Fruit fly (Drosophila melanogaster) whole organism, prepupa: ENCODE results near the gene CG46301.
A peak's percentile ranks its signal among the peaks of the same experiment; 100 is the strongest.

Experiments
- Blimp-1 ChIP-seq: fragments of 200-800 bp; sonication (Bioruptor generic); optimal IDR thresholded peaks from 3 replicates; lab custom pipeline; 2017; ENCODE audit warnings: missing biosample characterization, missing genetic modification characterization, mild to moderate bottlenecking, moderate library complexity, missing genetic modification reagents
- CG10631 ChIP-seq: fragments of 200-800 bp; sonication (Bioruptor generic); optimal IDR thresholded peaks from 2 replicates; lab custom pipeline; 2016; ENCODE audit warnings: missing biosample characterization, missing genetic modification characterization
- CG10669 ChIP-seq: fragments of 200-800 bp; sonication (Bioruptor generic); optimal IDR thresholded peaks from 3 replicates; lab custom pipeline; 2018; ENCODE audit warnings: missing biosample characterization, mild to moderate bottlenecking, missing genetic modification characterization, moderate library complexity
- CG11902 ChIP-seq: fragments of 200-800 bp; sonication (Bioruptor generic); optimal IDR thresholded peaks from 3 replicates; lab custom pipeline; 2016; ENCODE audit warnings: missing biosample characterization, missing genetic modification characterization
- CG15336 ChIP-seq: fragments of 200-800 bp; sonication (Bioruptor generic); IDR thresholded peaks from 2 replicates; pipeline ENCODE4 v1.3.6; 2022; ENCODE audit warnings: missing biosample characterization, missing genetic modification characterization
- CG3032 ChIP-seq: fragments of 200-800 bp; optimal IDR thresholded peaks from 2 replicates; lab custom pipeline; 2019; ENCODE audit warnings: missing biosample characterization, mild to moderate bottlenecking, missing genetic modification characterization, moderate library complexity
- CG31627 ChIP-seq: fragments of 200-800 bp; sonication (Bioruptor generic); optimal IDR thresholded peaks from 3 replicates; lab custom pipeline; 2016; ENCODE audit warnings: missing biosample characterization, missing genetic modification characterization
- CG32006 ChIP-seq: fragments of 200-800 bp; sonication (Bioruptor generic); optimal IDR thresholded peaks from 3 replicates; lab custom pipeline; 2017; ENCODE audit warnings: missing biosample characterization, mild to moderate bottlenecking, missing genetic modification characterization
- CG34406 ChIP-seq: fragments of 200-800 bp; sonication (Bioruptor generic); optimal IDR thresholded peaks from 3 replicates; lab custom pipeline; 2016; ENCODE audit warnings: missing biosample characterization, missing genetic modification characterization
- CG4318 ChIP-seq: fragments of 200-800 bp; sonication (Bioruptor generic); optimal IDR thresholded peaks from 3 replicates; lab custom pipeline; 2017; ENCODE audit warnings: missing biosample characterization, mild to moderate bottlenecking, missing genetic modification characterization
- CG6163 ChIP-seq: fragments of 200-800 bp; sonication (Bioruptor generic); IDR thresholded peaks from 3 replicates; pipeline ENCODE4 v1.3.6; 2022; ENCODE audit warnings: missing biosample characterization, missing genetic modification characterization
- CG6276 ChIP-seq: fragments of 200-800 bp; sonication (Bioruptor generic); optimal IDR thresholded peaks from 2 replicates; lab custom pipeline; 2017; ENCODE audit warnings: missing biosample characterization, mild to moderate bottlenecking, missing genetic modification characterization
- CG6792 ChIP-seq: fragments of 200-800 bp; sonication (Bioruptor generic); optimal IDR thresholded peaks from 3 replicates; lab custom pipeline; 2016; ENCODE audit warnings: missing biosample characterization, missing genetic modification characterization
- CG6808 ChIP-seq: fragments of 200-800 bp; sonication (Bioruptor generic); optimal IDR thresholded peaks from 3 replicates; lab custom pipeline; 2017; ENCODE audit warnings: missing biosample characterization, missing genetic modification characterization, mild to moderate bottlenecking, moderate library complexity, missing genetic modification reagents
- CG6854 ChIP-seq: fragments of 200-800 bp; sonication (Bioruptor generic); optimal IDR thresholded peaks from 2 replicates; lab custom pipeline; 2017; ENCODE audit warnings: missing biosample characterization, mild to moderate bottlenecking, missing genetic modification characterization
- CG7368 ChIP-seq: fragments of 200-800 bp; sonication (Bioruptor generic); optimal IDR thresholded peaks from 3 replicates; lab custom pipeline; 2016; ENCODE audit warnings: missing biosample characterization, missing genetic modification characterization
- CG8119 ChIP-seq: fragments of 200-800 bp; sonication (Bioruptor generic); IDR thresholded peaks from 3 replicates; pipeline ENCODE4 v1.3.6; 2022; ENCODE audit warnings: missing biosample characterization, missing genetic modification characterization
- Eip75B ChIP-seq: fragments of 200-800 bp; sonication (Bioruptor generic); optimal IDR thresholded peaks from 3 replicates; lab custom pipeline; 2016; ENCODE audit warnings: missing biosample characterization, missing genetic modification characterization
- Eip78C ChIP-seq: fragments of 200-800 bp; sonication (Bioruptor generic); peaks from one replicate; lab custom pipeline; 2016; ENCODE audit warnings: missing biosample characterization, missing genetic modification characterization
- Gug ChIP-seq: fragments of 200-800 bp; sonication (Bioruptor generic); IDR thresholded peaks from 2 replicates; pipeline ENCODE4 v1.3.6; 2022; ENCODE audit warnings: missing biosample characterization, missing genetic modification characterization
- Hr4 ChIP-seq: fragments of 200-800 bp; sonication (Bioruptor generic); optimal IDR thresholded peaks from 3 replicates; lab custom pipeline; 2016; ENCODE audit warnings: missing biosample characterization, missing genetic modification characterization
- Lpt ChIP-seq: fragments of 200-800 bp; sonication (Bioruptor generic); optimal IDR thresholded peaks from 3 replicates; lab custom pipeline; 2016; ENCODE audit warnings: missing biosample characterization, missing genetic modification characterization
- Met ChIP-seq: fragments of 200-800 bp; sonication (Bioruptor generic); optimal IDR thresholded peaks from 3 replicates; lab custom pipeline; 2016; ENCODE audit warnings: missing biosample characterization, missing genetic modification characterization
- Smox ChIP-seq: fragments of 200-800 bp; sonication (Bioruptor generic); optimal IDR thresholded peaks from 3 replicates; lab custom pipeline; 2016; ENCODE audit warnings: missing biosample characterization, missing genetic modification characterization
- Sox102F ChIP-seq: fragments of 200-800 bp; sonication (Bioruptor generic); optimal IDR thresholded peaks from 2 replicates; lab custom pipeline; 2016; ENCODE audit warnings: missing biosample characterization, mild to moderate bottlenecking, missing genetic modification characterization
- Sox14 ChIP-seq: fragments of 200-800 bp; sonication (Bioruptor generic); optimal IDR thresholded peaks from 3 replicates; lab custom pipeline; 2016; ENCODE audit warnings: missing biosample characterization, missing genetic modification characterization
- Sox15 ChIP-seq: fragments of 200-800 bp; sonication (Bioruptor generic); optimal IDR thresholded peaks from 3 replicates; lab custom pipeline; 2016; ENCODE audit warnings: missing biosample characterization, missing genetic modification characterization
- achi ChIP-seq: fragments of 200-800 bp; sonication (Bioruptor generic); optimal IDR thresholded peaks from 3 replicates; lab custom pipeline; 2016; ENCODE audit warnings: missing biosample characterization, missing genetic modification characterization
- acj6 ChIP-seq: fragments of 200-800 bp; sonication (Bioruptor generic); optimal IDR thresholded peaks from 3 replicates; lab custom pipeline; 2016; ENCODE audit warnings: missing biosample characterization, missing genetic modification characterization
- cyc ChIP-seq: fragments of 200-800 bp; sonication (Bioruptor generic); optimal IDR thresholded peaks from 3 replicates; lab custom pipeline; 2016; ENCODE audit warnings: missing biosample characterization, missing genetic modification characterization
- dsx ChIP-seq: fragments of 200-800 bp; optimal IDR thresholded peaks from 3 replicates; lab custom pipeline; 2019; ENCODE audit warnings: missing biosample characterization, mild to moderate bottlenecking, missing genetic modification characterization, moderate library complexity; ENCODE audit not compliant: poor library complexity, severe bottlenecking
- eg ChIP-seq: fragments of 200-800 bp; sonication (Bioruptor generic); IDR thresholded peaks from 3 replicates; pipeline ENCODE4 v1.3.6; 2022; ENCODE audit warnings: missing biosample characterization, missing genetic modification characterization
- fd59A ChIP-seq: fragments of 200-800 bp; sonication (Bioruptor generic); optimal IDR thresholded peaks from 2 replicates; lab custom pipeline; 2017; ENCODE audit warnings: missing biosample characterization, mild to moderate bottlenecking, missing genetic modification characterization, missing genetic modification reagents
- fd85E ChIP-seq: fragments of 200-800 bp; sonication (Bioruptor generic); optimal IDR thresholded peaks from 3 replicates; lab custom pipeline; 2016; ENCODE audit warnings: missing biosample characterization, missing genetic modification characterization
- lz ChIP-seq: fragments of 200-800 bp; sonication (Bioruptor generic); optimal IDR thresholded peaks from 3 replicates; lab custom pipeline; 2016; ENCODE audit warnings: missing biosample characterization, missing genetic modification characterization
- salr ChIP-seq, 2 experiments: fragments of 200-800 bp; sonication (Bioruptor generic); optimal IDR thresholded peaks; 3 replicates each; lab custom pipeline; 2016 to 2018; ENCODE audit warnings: missing biosample characterization in 2 of 2, missing genetic modification characterization in 2 of 2, mild to moderate bottlenecking in 1 of 2
- spab ChIP-seq: fragments of 200-800 bp; sonication (Bioruptor generic); optimal IDR thresholded peaks from 2 replicates; lab custom pipeline; 2017; ENCODE audit warnings: missing biosample characterization, mild to moderate bottlenecking, missing genetic modification characterization, missing genetic modification reagents
- svp ChIP-seq: fragments of 200-800 bp; sonication (Bioruptor generic); peaks from one replicate; lab custom pipeline; 2016; ENCODE audit warnings: missing biosample characterization, missing genetic modification characterization
- vri ChIP-seq: fragments of 200-800 bp; sonication (Bioruptor generic); optimal IDR thresholded peaks from 3 replicates; lab custom pipeline; 2016; ENCODE audit warnings: missing biosample characterization, mild to moderate bottlenecking, missing genetic modification characterization

CG46301 gene

DNA sequence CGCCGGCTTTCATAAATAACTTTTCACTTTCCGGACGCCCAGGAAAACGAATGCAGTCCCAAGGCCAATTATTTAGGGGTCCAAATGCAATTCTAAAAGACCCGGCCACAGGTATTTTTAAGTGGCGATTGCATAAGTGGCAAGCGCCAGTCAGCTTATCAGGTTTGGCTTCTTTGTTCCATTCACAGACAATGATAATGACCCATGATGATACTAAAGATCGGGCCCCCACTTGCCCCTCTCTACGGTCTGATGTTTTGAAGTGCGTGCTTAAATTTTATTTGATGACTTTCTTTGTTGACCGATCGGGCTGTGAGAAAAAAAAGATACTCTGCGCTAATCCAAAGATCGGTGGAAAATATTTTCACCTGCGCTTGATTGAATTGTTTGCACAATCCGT is 77.9 kb downstream of the CG46301 start:
- TF ChIP-seq dsx (no peak), Sox14 (GFP tag; lab: Kevin White, UChicago) (peak; percentile 15), svp (GFP tag; lab: Kevin White, UChicago) (peak; percentile 91)

DNA sequence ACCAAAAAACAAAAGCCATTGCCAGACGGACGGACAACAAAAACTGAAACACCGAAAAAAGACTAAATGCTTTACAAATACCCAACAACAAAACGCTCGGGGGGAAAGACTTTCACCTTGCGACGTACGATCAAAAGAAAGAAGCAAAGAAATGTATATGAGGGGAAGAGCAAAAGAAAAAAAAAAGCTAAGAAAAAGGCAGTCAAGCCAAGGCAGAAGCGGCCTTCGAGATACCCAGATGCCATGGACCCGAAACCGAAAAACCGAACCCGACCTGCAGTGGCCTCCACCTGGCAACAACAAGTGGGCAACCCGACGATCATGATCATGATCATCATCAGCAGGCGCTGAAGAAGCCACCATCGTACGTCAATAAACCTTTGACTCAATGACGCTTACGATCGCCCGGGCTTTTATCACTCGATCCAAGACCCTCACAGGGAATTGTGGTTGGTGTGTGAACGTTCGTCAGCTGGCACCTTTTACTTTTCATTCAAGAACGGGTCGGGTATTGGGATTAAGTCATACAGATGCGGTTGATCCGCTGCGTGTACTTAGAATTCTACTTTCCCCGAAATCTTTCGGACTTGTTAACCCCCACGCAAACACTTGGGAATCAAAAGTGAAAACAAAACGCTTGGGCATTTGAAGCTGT is 79.1 kb downstream of the CG46301 start:
- no peak for TF ChIP-seq fd85E
- no peak for TF ChIP-seq CG10631 (GFP tag; lab: Kevin White, UChicago)
- TF ChIP-seq CG6854 (GFP tag; lab: Kevin White, UChicago), result peak; percentile 74
- no peak for TF ChIP-seq salr (GFP tag; optimal IDR thresholded peaks at IDR 0.05; lab: Kevin White, UChicago)
- no peak for TF ChIP-seq CG10669
- peak; percentile 29 for TF ChIP-seq svp (GFP tag; lab: Kevin White, UChicago)
- peak; percentile 83 for TF ChIP-seq Blimp-1 (GFP tag; lab: Kevin White, UChicago)

- TF ChIP-seq fd59A (no peak), CG6808 (GFP tag; lab: Kevin White, UChicago) (no peak), CG15336 (GFP tag; lab: Robert Waterston, UW) (no peak), Met (GFP tag; lab: Kevin White, UChicago) (no peak), spab (GFP tag; lab: Kevin White, UChicago) (no peak), Eip75B (no peak)
- TF ChIP-seq, all 60 proteins: peak for 0
These were observed 93.3 kb downstream of the CG46301 start for dm6 chr2L:14197195-14197594.

DNA sequence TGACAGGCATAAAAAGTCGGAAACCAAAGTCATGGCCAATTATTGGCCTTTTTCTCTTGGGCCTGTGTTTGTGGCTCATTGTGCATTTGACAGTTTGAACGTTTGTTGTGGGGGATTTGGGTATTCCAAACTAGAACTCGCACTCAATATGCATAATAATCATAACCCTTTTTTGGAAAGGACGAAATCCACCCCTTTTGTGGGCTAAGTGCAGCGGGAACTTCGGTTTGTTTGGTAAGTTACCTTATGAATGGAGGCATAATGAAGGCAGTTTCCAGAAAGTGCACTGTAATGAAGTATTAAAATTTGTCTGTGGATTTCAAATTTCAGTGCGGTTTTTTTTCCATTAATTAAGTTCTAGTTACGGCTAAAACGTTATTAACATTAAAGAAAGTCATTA is 94.5 kb downstream of the CG46301 start:
- TF ChIP-seq vri (GFP tag; lab: Kevin White, UChicago) (no peak), lz (GFP tag; lab: Kevin White, UChicago) (no peak), CG31627 (GFP tag; lab: Kevin White, UChicago) (peak; percentile 11), Lpt (GFP tag; lab: Kevin White, UChicago) (no peak), Sox102F (GFP tag; lab: Kevin White, UChicago) (no peak), CG8119 (0 out of 3 replicates have a peak, but pooled peaks have one; percentile 37), CG15336 (GFP tag; lab: Robert Waterston, UW) (no peak; the same call in 1 of the 2 replicates), acj6 (GFP tag; lab: Kevin White, UChicago) (peak; percentile 21), Smox (no peak), CG6276 (GFP tag; lab: Kevin White, UChicago) (no peak), svp (GFP tag; lab: Kevin White, UChicago) (peak; percentile 46), spab (GFP tag; lab: Kevin White, UChicago) (no peak), CG11902 (GFP tag; lab: Kevin White, UChicago) (no peak), Sox15 (GFP tag; lab: Kevin White, UChicago) (no peak), CG10631 (GFP tag; lab: Kevin White, UChicago) (no peak), fd59A (no peak), Eip78C (peak; percentile 68), CG6163 (GFP tag; lab: Robert Waterston, UW) (peak; percentile 34; the same call in 1 of the 3 replicates), Blimp-1 (GFP tag; lab: Kevin White, UChicago) (no peak), eg (GFP tag; lab: Robert Waterston, UW) (no peak), Sox14 (GFP tag; lab: Kevin White, UChicago) (peak; percentile 10), Gug (GFP tag; lab: Robert Waterston, UW) (0 out of 2 replicates have a peak, but pooled peaks have one; percentile 33), CG34406 (GFP tag; lab: Kevin White, UChicago) (no peak), CG7368 (no peak), CG4318 (no peak), CG6792 (GFP tag; lab: Kevin White, UChicago) (no peak), Hr4 (peak; percentile 41), dsx (no peak), salr (GFP tag; optimal IDR thresholded peaks at IDR 0.05; lab: Kevin White, UChicago) (peak in 1 of 2 experiments; percentile 31), cyc (no peak), CG3032 (tag; lab: Kevin White, UChicago) (no peak), achi (GFP tag; lab: Kevin White, UChicago) (peak; percentile 19), CG32006 (GFP tag; lab: Kevin White, UChicago) (peak; percentile 36), CG6808 (GFP tag; lab: Kevin White, UChicago) (no peak)
